Worm (Caenorhabditis elegans) whole organism, young adult: Measurements from ENCODE around the gene T01H3.5.

Source experiments
- T07F8.4 ChIP-seq: sonication (generic microtip); optimal IDR thresholded peaks from 2 replicates; lab custom pipeline; 2016; ENCODE audit warnings: mild to moderate bottlenecking, missing genetic modification characterization, moderate library complexity, missing compliant biosample characterization
- dpl-1 ChIP-seq: fragments of 150-350 bp; optimal IDR thresholded peaks from 2 replicates; lab custom pipeline; 2014; ENCODE audit warnings: missing biosample characterization, missing genetic modification reagents, missing genetic modification characterization
- ets-4 ChIP-seq: fragments of 200-800 bp; sonication (Bioruptor generic); optimal IDR thresholded peaks from 2 replicates; lab custom pipeline; 2018; ENCODE audit warnings: mild to moderate bottlenecking, missing genetic modification characterization, missing compliant biosample characterization
- fkh-3 ChIP-seq: sonication (generic microtip); optimal IDR thresholded peaks from 2 replicates; lab custom pipeline; 2016; ENCODE audit warnings: mild to moderate bottlenecking, missing genetic modification characterization, missing compliant biosample characterization
- lir-1 ChIP-seq: fragments of 200-800 bp; sonication (Bioruptor generic); conservative IDR thresholded peaks from 2 replicates; pipeline ENCODE4 v1.3.6; 2022; ENCODE audit warnings: missing genetic modification reagents, missing genetic modification characterization, missing compliant biosample characterization
- rcor-1 ChIP-seq: fragments of 200-800 bp; sonication (Bioruptor generic); IDR thresholded peaks from 2 replicates; pipeline ENCODE4 v1.3.6; 2022; ENCODE audit warnings: missing genetic modification reagents, missing genetic modification characterization, missing compliant biosample characterization

- TF ChIP-seq dpl-1 (GFP tag; lab: Kevin White, UChicago) (no peak), lir-1 (GFP tag; lab: Robert Waterston, UW) (no peak), T07F8.4 (no peak), fkh-3 (tag; lab: Kevin White, UChicago) (no peak), ets-4 (no peak), rcor-1 (GFP tag; lab: Robert Waterston, UW) (no peak)
Observed at ce11 chrII:7891869-7892615, 12.6 kb downstream of the T01H3.5 start.
